Worm (Caenorhabditis elegans): ENCODE results near the gene pals-20.

pals-20 gene

ce11 chrIII:1424305-1424704, 36.2 kb upstream of the pals-20 start (continued):
- peak; percentile 69 for TF ChIP-seq nhr-19 (GFP tag; conservative IDR thresholded peaks at IDR 0.05)
- peak; percentile 17 for TF ChIP-seq snpc-4 (tag; optimal IDR thresholded peaks at IDR 0.05)
- TF ChIP-seq isw-1 (GFP tag; IDR thresholded peaks at IDR 0.05), result peak; percentile 54
- no peak for TF ChIP-seq blmp-1 (tag; optimal IDR thresholded peaks at IDR 0.05)
- no peak for TF ChIP-seq lir-3 (tag; optimal IDR thresholded peaks at IDR 0.05; ENCODE audit: poor library complexity)
- TF ChIP-seq F16B12.6 (tag; optimal IDR thresholded peaks at IDR 0.05), result peak; percentile 34
- no peak for TF ChIP-seq ceh-88 (GFP tag; IDR thresholded peaks at IDR 0.05)
- peak; percentile 58 for TF ChIP-seq lin-14 (GFP tag; optimal IDR thresholded peaks at IDR 0.05)
- no peak for TF ChIP-seq fos-1 (tag; optimal IDR thresholded peaks at IDR 0.05)
- TF ChIP-seq C34B4.2 (tag; optimal IDR thresholded peaks at IDR 0.05), result no peak
- no peak for TF ChIP-seq pqm-1 (tag; optimal IDR thresholded peaks at IDR 0.05)
- TF ChIP-seq Y116A8C.19 (tag; optimal IDR thresholded peaks at IDR 0.05; ENCODE audit: borderline replicate concordance), result no peak
- TF ChIP-seq nhr-47 (tag; optimal IDR thresholded peaks at IDR 0.05), result peak; percentile 86
- TF ChIP-seq ceh-8 (GFP tag; optimal IDR thresholded peaks at IDR 0.05), result peak; percentile 53
- TF ChIP-seq ets-5 (GFP tag; IDR thresholded peaks at IDR 0.05), result no peak
- peak; percentile 47 for TF ChIP-seq jun-1 (tag; optimal IDR thresholded peaks at IDR 0.05)
- no peak for TF ChIP-seq hlh-4 (tag; optimal IDR thresholded peaks at IDR 0.05)
- peak; percentile 55 for TF ChIP-seq lin-13 (GFP tag; optimal IDR thresholded peaks at IDR 0.05)
- TF ChIP-seq ceh-90 (tag; optimal IDR thresholded peaks at IDR 0.05), result no peak
- no peak for TF ChIP-seq egl-27 (tag; optimal IDR thresholded peaks at IDR 0.05)
- TF ChIP-seq nhr-11 (tag; optimal IDR thresholded peaks at IDR 0.05), result no peak
- TF ChIP-seq ztf-11 (tag; optimal IDR thresholded peaks at IDR 0.05), result peak in 1 of 2 experiments; percentile 32
- no peak for TF ChIP-seq mef-2 (tag; optimal IDR thresholded peaks at IDR 0.05)
- TF ChIP-seq nhr-84 (tag; optimal IDR thresholded peaks at IDR 0.05), result no peak
- TF ChIP-seq nhr-85 (tag), result peak; percentile 73
- TF ChIP-seq nhr-90 (tag; optimal IDR thresholded peaks at IDR 0.05; ENCODE audit: poor library complexity), result peak; percentile 60
- no peak for TF ChIP-seq ces-1 (GFP tag; optimal IDR thresholded peaks at IDR 0.05)
- TF ChIP-seq mdl-1 (tag; optimal IDR thresholded peaks at IDR 0.05), result peak in 1 of 2 experiments; percentile 57
- no peak for TF ChIP-seq nhr-76 (tag; optimal IDR thresholded peaks at IDR 0.05)
- no peak for TF ChIP-seq aha-1 (tag; optimal IDR thresholded peaks at IDR 0.05)
- peak; percentile 1 for TF ChIP-seq nhr-237 (tag; optimal IDR thresholded peaks at IDR 0.05)
- peak; percentile 49 for TF ChIP-seq tbx-2 (tag; optimal IDR thresholded peaks at IDR 0.05)
- TF ChIP-seq elt-3 (tag; optimal IDR thresholded peaks at IDR 0.05), result peak in 2 of 6 experiments; percentile 9 to 11
- TF ChIP-seq sox-4 (tag; optimal IDR thresholded peaks at IDR 0.05), result no peak
- TF ChIP-seq tlp-1 (tag; optimal IDR thresholded peaks at IDR 0.05), result no peak
- TF ChIP-seq ceh-82 (tag; optimal IDR thresholded peaks at IDR 0.05), result peak; percentile 46 to 85 (median 58)
- no peak for TF ChIP-seq ama-1 (optimal IDR thresholded peaks at IDR 0.05)
- no peak for TF ChIP-seq unc-62 (GFP tag; optimal IDR thresholded peaks at IDR 0.05)
- TF ChIP-seq snu-23 (GFP tag; optimal IDR thresholded peaks at IDR 0.05), result peak; percentile 82
- no peak for TF ChIP-seq nhr-28 (tag; optimal IDR thresholded peaks at IDR 0.05)
- no peak for TF ChIP-seq ceh-63 (GFP tag; optimal IDR thresholded peaks at IDR 0.05)
- TF ChIP-seq nhr-71 (tag; optimal IDR thresholded peaks at IDR 0.05), result peak; percentile 76
- TF ChIP-seq lin-15B (tag; optimal IDR thresholded peaks at IDR 0.05), result peak; percentile 47
- TF ChIP-seq unc-30 (tag; optimal IDR thresholded peaks at IDR 0.05), result no peak
- TF ChIP-seq alr-1 (tag; optimal IDR thresholded peaks at IDR 0.05; ENCODE audit: borderline replicate concordance), result no peak
- TF ChIP-seq egl-13 (tag; optimal IDR thresholded peaks at IDR 0.05), result peak; percentile 33
- no peak for TF ChIP-seq vab-15 (tag; optimal IDR thresholded peaks at IDR 0.05)
- no peak for TF ChIP-seq C04F5.9 (tag; optimal IDR thresholded peaks at IDR 0.05)
- peak; percentile 59 to 74 for TF ChIP-seq lin-35 (GFP tag; optimal IDR thresholded peaks at IDR 0.05)
- peak; percentile 41; the same call in 1 of the 2 replicates for TF ChIP-seq grh-1 (GFP tag; IDR thresholded peaks at IDR 0.05)

All from whole organism, L1 larva.